Worm (Caenorhabditis elegans) whole organism, L4/young adult: ENCODE measurements around the gene C34D4.10.

Source experiments
- W03F9.2 ChIP-seq: fragments of 150-350 bp; optimal IDR thresholded peaks from 2 replicates; lab custom pipeline; 2014; ENCODE audit warnings: missing biosample characterization, missing genetic modification characterization
- dao-5 ChIP-seq: sonication (generic microtip); optimal IDR thresholded peaks from 2 replicates; lab custom pipeline; 2016; ENCODE audit warnings: missing genotype, missing genetic modification characterization, moderate library complexity, missing compliant biosample characterization
- him-1 ChIP-seq: sonication (generic microtip); optimal IDR thresholded peaks from 2 replicates; lab custom pipeline; 2016; ENCODE audit warnings: missing genotype, missing genetic modification reagents, missing genetic modification characterization, missing compliant biosample characterization

C34D4.10 gene

DNA sequence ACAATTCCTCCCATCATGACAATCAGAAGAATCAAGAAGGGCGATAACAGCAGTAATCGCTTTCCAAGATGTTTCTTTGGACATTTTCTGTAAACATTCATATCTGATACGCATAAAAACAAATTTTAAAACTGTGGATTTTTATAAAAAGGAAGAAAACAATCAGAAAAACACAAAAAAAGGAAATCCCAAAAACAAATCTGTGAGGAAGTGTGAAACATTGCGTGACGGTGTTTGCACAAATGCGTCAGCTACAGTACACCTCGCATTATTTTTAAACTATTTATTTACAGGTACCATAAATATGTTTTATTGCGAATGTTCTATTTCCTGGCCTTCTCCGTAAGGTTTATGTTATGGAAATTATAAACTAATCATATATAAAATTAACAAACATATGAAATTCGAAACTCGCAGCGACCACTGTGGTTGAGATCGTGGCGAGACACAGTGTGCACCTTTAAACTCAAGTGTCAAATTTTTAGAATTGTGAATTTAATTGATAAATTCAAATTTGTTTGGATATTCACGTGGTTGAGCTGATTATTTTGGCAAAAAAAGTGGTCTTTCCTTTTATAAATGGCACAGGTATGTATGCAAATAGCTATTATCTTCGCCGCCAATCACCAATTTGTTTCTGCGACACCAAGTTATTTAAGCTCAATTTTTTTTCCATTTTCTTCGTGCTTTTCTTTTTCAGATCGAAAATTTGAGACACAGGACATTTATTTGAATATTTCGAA, at the start of gene C34D4.10, which contains the start of gene str-48:
Gene C34D4.10, minus strand, starts transcription at position 101 of the 743 bp plus-strand sequence.
Gene str-48, plus strand, starts transcription at position 693 of the 743 bp plus-strand sequence.
- TF ChIP-seq dao-5 (tag; lab: Kevin White, UChicago) (no peak), W03F9.2 (tag; lab: Kevin White, UChicago) (no peak), him-1 (tag; lab: Kevin White, UChicago) (no peak)

DNA sequence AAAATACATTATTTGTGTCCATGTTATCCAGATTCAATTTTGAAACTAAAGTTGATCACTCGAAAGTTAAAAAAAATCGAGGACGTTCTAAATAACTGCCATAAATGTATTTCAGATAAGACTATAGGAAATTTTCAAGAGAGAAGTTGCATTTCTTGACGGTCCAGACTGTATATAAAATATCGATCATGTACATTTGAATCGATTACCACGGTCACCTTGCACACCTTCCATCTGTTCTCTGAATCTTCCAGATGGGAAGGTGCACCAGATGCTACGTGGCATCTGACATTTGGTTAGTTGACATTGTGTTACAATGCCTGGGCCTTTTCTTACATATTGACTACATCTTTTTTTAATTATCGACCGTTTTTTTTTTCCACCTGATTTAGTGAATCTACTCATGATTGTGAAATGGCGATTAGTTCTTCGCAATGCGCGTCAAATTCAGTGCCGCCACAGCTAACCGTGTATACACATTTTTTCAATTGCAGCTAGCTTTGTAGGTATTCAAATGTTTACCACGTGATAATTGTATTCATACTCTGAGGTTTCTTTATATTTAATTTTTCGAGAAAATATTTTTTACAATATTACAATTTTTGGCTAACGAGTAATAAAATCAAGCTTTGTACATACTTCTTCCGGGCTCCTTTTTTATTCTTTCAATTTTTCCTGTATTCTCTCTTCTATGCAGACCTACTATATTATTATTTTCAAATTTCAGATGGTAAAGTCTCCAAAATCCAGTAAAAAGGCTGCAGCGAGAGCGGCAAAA, 47.0 kb upstream of the C34D4.10 start, which contains the start of gene skr-16:
Gene skr-16, plus strand, starts transcription at position 728 of the 778 bp plus-strand sequence.
- TF ChIP-seq W03F9.2 (tag; lab: Kevin White, UChicago), result no peak
- no peak for TF ChIP-seq dao-5 (tag; lab: Kevin White, UChicago)
- TF ChIP-seq him-1 (tag; lab: Kevin White, UChicago), result no peak

DNA sequence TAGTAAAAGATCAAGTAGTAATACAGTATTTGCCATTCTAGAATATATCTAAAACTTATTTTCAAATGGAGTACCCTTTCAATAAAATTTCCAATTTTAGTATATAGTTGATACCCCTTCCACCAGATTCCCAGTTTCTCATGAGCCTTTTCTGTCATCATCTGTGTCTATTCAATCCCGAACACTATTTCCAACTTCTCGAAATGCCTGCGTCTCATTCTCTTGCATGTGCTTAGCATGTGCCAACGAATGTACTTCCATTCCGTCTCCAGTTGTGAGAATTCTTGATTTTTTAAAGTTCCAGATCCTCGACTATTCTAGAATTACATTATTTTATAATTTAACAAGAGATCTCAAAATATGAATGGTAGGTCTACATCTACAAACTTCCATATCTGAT, 45.3 kb upstream of the C34D4.10 start, which contains the start of gene C42D4.18:
Gene C42D4.18, plus strand, starts transcription at position 231 of the 400 bp plus-strand sequence.
- TF ChIP-seq him-1 (tag; lab: Kevin White, UChicago) (no peak), W03F9.2 (tag; lab: Kevin White, UChicago) (no peak), dao-5 (tag; lab: Kevin White, UChicago) (no peak)

DNA sequence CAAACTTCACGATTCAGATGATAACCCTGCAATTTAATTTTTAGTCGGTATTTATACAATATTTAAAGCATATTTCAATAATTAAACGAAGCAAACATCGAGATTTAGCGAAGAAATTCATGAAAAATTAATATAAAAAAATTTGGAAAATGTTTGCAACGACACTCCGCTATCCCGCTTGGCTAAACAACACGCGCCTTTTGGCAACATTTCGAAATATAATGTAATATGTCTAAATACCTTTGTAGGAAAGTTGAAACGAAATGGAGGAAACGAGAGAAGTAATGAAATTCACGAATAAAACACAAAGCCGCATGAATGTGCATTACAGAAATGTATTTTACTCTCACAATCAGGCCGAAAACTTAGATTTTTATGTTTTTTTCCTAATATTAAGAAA, 44.5 kb upstream of the C34D4.10 start, which contains the start of gene rpc-1:
Gene rpc-1, minus strand, starts transcription at position 26 of the 400 bp plus-strand sequence.
- TF ChIP-seq dao-5 (tag; lab: Kevin White, UChicago) (no peak), W03F9.2 (tag; lab: Kevin White, UChicago) (no peak), him-1 (tag; lab: Kevin White, UChicago) (no peak)

DNA sequence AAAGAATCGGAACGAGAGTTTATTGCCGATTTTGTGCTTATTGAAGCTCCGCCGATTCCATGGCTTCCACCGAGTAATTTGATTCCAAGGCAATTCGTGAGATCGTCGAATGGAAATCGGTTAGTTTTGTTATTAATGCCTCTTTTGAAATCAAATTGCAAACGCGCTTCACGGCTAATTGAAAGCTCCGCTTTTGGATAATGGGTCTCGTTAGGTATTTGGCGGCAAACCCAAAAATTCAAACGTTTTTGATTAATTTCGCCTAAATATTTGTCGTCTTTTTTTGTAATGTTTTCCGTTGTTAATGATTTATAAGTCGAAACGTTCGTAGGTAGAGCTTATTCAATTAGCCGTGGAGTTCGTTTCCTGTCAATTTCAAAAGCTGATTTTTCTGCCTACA, 38.4 kb upstream of the C34D4.10 start:
- TF ChIP-seq him-1 (tag; lab: Kevin White, UChicago) (no peak), W03F9.2 (tag; lab: Kevin White, UChicago) (no peak), dao-5 (tag; lab: Kevin White, UChicago) (no peak)

DNA sequence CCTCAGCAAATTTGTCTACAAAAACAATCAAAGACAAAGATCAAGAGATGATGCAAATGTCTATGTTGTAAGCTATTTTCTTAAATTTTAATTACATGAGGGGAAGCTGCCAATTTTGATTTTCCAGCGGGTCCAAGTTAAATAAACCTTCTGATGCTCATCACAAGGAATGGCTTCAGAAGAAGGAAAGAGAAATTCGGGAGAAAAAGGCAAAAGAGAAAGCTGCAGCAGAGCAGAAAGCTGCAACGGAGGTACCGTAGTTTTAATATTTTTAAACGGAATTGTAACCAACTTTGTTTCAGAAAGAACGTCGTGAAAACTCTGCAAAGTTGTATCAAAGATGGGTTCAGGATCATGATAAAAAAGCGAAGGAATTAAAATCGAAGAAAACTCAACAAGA, 36.9 kb upstream of the C34D4.10 start:
- TF ChIP-seq W03F9.2 (tag; lab: Kevin White, UChicago), result no peak
- TF ChIP-seq dao-5 (tag; lab: Kevin White, UChicago), result no peak
- no peak for TF ChIP-seq him-1 (tag; lab: Kevin White, UChicago)

DNA sequence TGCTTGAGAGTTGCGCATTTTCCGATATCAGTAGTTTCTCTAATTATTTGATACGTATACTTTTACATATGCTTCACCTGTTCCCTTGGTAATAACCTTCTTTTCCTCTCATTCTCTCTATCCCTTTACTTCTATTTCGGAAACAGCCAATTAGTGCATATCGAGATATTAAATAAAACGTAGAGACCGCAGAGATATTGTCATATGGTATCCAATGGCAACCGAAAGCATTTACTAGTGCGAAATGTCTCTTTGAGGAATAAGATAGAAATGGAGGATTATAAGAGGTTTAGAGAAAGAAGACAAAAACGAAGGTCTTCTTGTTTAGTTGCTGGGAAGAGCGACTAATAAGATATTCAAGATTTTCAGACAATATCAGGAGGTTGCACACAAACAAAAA, 35.1 kb upstream of the C34D4.10 start, which contains the start of gene maph-9:
Gene maph-9, plus strand, starts transcription at position 273 of the 400 bp plus-strand sequence.
- TF ChIP-seq W03F9.2 (tag; lab: Kevin White, UChicago) (no peak), him-1 (tag; lab: Kevin White, UChicago) (no peak), dao-5 (tag; lab: Kevin White, UChicago) (no peak)

DNA sequence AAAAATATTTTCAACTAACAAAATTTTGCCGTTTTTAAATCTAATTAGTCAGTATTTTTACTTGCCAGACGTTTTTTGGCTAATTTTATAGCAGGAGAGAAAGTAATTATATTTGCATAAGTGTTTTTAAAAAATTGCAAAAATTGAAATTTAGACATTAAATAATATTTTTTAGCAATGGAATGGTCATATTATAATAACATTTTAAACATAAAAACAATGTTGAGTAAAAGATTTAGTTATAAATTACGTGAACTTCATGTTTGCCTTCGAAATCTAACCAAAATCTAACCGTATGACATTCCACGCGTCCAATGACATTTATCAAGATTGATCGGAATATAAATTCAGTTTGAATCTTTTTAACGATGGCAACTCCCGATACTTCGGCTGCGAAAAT, 33.1 kb upstream of the C34D4.10 start, which contains the start of gene C34D4.2:
Gene C34D4.2, plus strand, starts transcription at position 301 of the 400 bp plus-strand sequence.
- TF ChIP-seq dao-5 (tag; lab: Kevin White, UChicago) (no peak), W03F9.2 (tag; lab: Kevin White, UChicago) (no peak), him-1 (tag; lab: Kevin White, UChicago) (no peak)

DNA sequence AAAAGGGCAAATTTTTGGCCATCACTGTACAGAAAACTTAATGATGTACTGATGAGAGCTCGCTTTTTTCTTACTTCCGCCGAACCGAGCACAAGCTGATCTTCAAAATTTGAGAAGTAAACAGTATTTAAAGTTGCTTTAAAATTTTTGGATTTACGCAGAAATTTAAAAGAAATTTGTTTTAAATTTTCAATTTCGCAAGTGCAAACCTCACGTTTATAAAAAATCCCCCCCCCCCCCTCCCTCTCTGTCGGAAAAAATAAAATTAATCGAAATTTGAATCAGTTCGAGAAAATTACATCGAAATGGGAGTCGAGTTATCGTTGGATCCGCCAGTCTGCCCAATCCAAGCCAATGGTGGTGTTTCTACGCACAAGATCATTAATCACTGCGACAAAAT, 32.1 kb upstream of the C34D4.10 start, which contains the start of gene C34D4.3:
Gene C34D4.3, plus strand, starts transcription at position 301 of the 400 bp plus-strand sequence.
- no peak for TF ChIP-seq dao-5 (tag; lab: Kevin White, UChicago)
- no peak for TF ChIP-seq W03F9.2 (tag; lab: Kevin White, UChicago)
- no peak for TF ChIP-seq him-1 (tag; lab: Kevin White, UChicago)

DNA sequence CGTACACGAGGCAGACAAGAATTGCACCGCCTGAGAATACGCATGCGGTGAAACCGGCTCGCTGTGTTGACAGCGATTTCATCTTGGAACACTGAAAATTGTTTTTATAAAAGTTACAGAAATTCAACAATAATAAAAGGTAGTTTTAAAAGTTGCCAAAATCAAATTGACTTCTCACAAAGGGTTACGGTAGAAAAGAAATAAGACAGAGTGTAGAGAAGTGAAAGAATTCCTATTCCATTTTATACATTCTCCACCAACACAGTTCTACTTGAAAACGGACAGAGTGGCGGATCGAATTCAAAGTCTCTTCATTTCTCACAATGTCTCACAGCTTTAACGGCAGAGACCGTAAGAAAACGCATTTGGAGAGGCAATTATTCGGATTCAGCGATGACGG, 31.2 kb upstream of the C34D4.10 start, which contains the start of gene col-113:
Gene col-113, minus strand, starts transcription at position 101 of the 400 bp plus-strand sequence.
- TF ChIP-seq dao-5 (tag; lab: Kevin White, UChicago) (no peak), him-1 (tag; lab: Kevin White, UChicago) (no peak), W03F9.2 (tag; lab: Kevin White, UChicago) (no peak)

DNA sequence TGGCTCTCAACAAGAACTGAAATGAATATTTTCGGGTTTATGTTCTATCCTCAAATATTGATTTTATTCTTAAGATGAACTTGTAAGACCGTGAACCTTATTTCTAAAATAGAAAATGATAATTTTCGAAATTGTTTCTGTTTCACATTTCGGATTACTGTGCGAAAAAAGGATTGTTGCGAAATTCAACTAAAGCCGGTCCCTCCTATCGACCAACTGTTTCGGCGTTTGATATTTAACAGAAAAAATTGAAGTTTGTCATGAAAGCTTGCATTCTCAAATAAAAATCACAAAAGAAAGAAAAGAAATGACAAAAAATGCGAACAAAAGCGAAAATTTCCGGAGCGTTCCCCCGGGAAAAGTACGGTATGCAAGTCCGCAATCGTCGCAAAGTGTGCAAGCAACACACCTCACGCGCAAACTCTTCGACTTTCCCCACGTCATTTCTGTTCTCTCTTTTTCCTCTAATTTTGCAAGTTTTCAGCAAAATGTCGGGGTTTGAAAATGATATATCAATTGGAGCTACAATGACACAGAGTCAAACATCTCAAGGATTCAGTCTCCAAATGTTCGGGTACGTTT, 27.9 kb upstream of the C34D4.10 start, which contains the start of gene C34D4.4:
Gene C34D4.4, plus strand, starts transcription at position 342 of the 582 bp plus-strand sequence.
- TF ChIP-seq him-1 (tag; lab: Kevin White, UChicago), result no peak
- TF ChIP-seq dao-5 (tag; lab: Kevin White, UChicago), result no peak
- no peak for TF ChIP-seq W03F9.2 (tag; lab: Kevin White, UChicago)

DNA sequence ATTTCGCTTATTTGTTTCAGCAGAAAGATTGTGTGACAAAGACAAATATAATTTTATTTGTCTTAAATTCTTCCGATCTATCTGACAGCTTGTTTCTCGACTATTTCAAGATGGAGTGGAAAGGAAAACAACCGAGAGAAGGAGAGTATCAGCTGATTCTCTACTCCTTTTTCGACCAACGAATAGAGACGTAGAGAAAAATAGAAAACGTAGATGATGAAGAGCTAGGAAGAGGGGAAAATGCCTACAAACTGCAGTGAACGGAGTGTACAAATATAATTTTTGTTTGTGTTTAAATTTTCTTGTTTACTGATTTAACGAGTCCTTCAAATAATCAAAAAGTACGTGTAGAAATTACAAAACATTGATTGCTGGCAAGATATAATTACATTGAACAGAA, 26.5 kb upstream of the C34D4.10 start:
- peak; percentile 21 for TF ChIP-seq W03F9.2 (tag; lab: Kevin White, UChicago)
- TF ChIP-seq him-1 (tag; lab: Kevin White, UChicago), result no peak
